Fruit fly (Drosophila melanogaster) whole organism, embryonic: ENCODE data around the gene CG32280.

Experiments used
- Adf1 ChIP-seq: fragments of 200-800 bp; sonication (Bioruptor generic); IDR thresholded peaks from 2 replicates; pipeline ENCODE4 v1.3.6; 2022; ENCODE audit warnings: missing biosample characterization, missing genetic modification characterization
- B-H2 ChIP-seq: fragments of 200-800 bp; sonication (Bioruptor generic); optimal IDR thresholded peaks from 2 replicates; lab custom pipeline; 2018; ENCODE audit warnings: missing biosample characterization, mild to moderate bottlenecking, missing genetic modification characterization
- CG10543 ChIP-seq: fragments of 200-800 bp; sonication (Bioruptor generic); optimal IDR thresholded peaks from 3 replicates; lab custom pipeline; 2017; ENCODE audit warnings: missing biosample characterization, mild to moderate bottlenecking, missing genetic modification characterization, moderate library complexity
- CG10979 ChIP-seq: fragments of 200-800 bp; sonication (Bioruptor generic); optimal IDR thresholded peaks from 2 replicates; lab custom pipeline; 2018; ENCODE audit warnings: missing biosample characterization, mild to moderate bottlenecking, missing genetic modification characterization, moderate library complexity
- CG11560 ChIP-seq: fragments of 200-800 bp; sonication (Bioruptor generic); IDR thresholded peaks from 3 replicates; pipeline ENCODE4 v1.3.6; 2022; ENCODE audit warnings: missing biosample characterization, missing genetic modification characterization
- CG14014 ChIP-seq: fragments of 200-800 bp; sonication (Bioruptor generic); IDR thresholded peaks from 2 replicates; pipeline ENCODE4 v1.3.6; 2022; ENCODE audit warnings: missing biosample characterization, missing genetic modification characterization
- CG14050 ChIP-seq: fragments of 200-800 bp; sonication (Bioruptor generic); IDR thresholded peaks from 3 replicates; pipeline ENCODE4 v1.3.6; 2022; ENCODE audit warnings: missing biosample characterization, missing genetic modification characterization
- CG15011 ChIP-seq: fragments of 200-800 bp; sonication (Bioruptor generic); optimal IDR thresholded peaks from 3 replicates; lab custom pipeline; 2018; ENCODE audit warnings: missing biosample characterization, mild to moderate bottlenecking, missing genetic modification characterization
- CG15696 ChIP-seq: fragments of 200-800 bp; sonication (Bioruptor generic); optimal IDR thresholded peaks from 2 replicates; lab custom pipeline; 2019; ENCODE audit warnings: missing biosample characterization, mild to moderate bottlenecking, missing genetic modification characterization, moderate library complexity
- CG18599 ChIP-seq: fragments of 200-800 bp; sonication (Bioruptor generic); optimal IDR thresholded peaks from 3 replicates; lab custom pipeline; 2017; ENCODE audit warnings: missing biosample characterization, missing genetic modification characterization, mild to moderate bottlenecking, moderate library complexity, missing genetic modification reagents
- CG33557 ChIP-seq: fragments of 200-800 bp; sonication (Bioruptor generic); optimal IDR thresholded peaks from 2 replicates; lab custom pipeline; 2019; ENCODE audit warnings: missing biosample characterization, mild to moderate bottlenecking, missing genetic modification characterization, moderate library complexity
- CG6254 ChIP-seq: fragments of 200-800 bp; sonication (Bioruptor generic); optimal IDR thresholded peaks from 3 replicates; lab custom pipeline; 2017; ENCODE audit warnings: mild to moderate bottlenecking, missing biosample characterization, missing genetic modification reagents, missing genetic modification characterization
- CG6272 ChIP-seq: fragments of 200-800 bp; sonication (Bioruptor generic); IDR thresholded peaks from 2 replicates; pipeline ENCODE4 v1.3.6; 2022; ENCODE audit warnings: missing biosample characterization, missing genetic modification characterization
- CG7271 ChIP-seq: fragments of 200-800 bp; sonication (Bioruptor generic); optimal IDR thresholded peaks from 2 replicates; lab custom pipeline; 2018; ENCODE audit warnings: missing biosample characterization, mild to moderate bottlenecking, missing genetic modification characterization, moderate library complexity
- CG7745 ChIP-seq: fragments of 200-800 bp; sonication (Bioruptor generic); optimal IDR thresholded peaks from 2 replicates; lab custom pipeline; 2018; ENCODE audit warnings: missing biosample characterization, mild to moderate bottlenecking, missing genetic modification characterization, moderate library complexity
- CrebB ChIP-seq: fragments of 200-800 bp; sonication (Bioruptor generic); optimal IDR thresholded peaks from 3 replicates; lab custom pipeline; 2018; ENCODE audit warnings: missing biosample characterization, mild to moderate bottlenecking, missing genetic modification characterization
- Doc2 ChIP-seq: fragments of 200-800 bp; sonication (Bioruptor generic); IDR thresholded peaks from 2 replicates; pipeline ENCODE4 v1.3.6; 2022; ENCODE audit warnings: missing biosample characterization, missing genetic modification characterization
- Doc3 ChIP-seq: fragments of 200-800 bp; sonication (Bioruptor generic); IDR thresholded peaks from 3 replicates; pipeline ENCODE4 v1.3.6; 2022; ENCODE audit warnings: missing biosample characterization, missing genetic modification characterization; ENCODE audit not compliant: partially characterized antibody
- Fer2 ChIP-seq: fragments of 200-800 bp; sonication (Bioruptor generic); optimal IDR thresholded peaks from 2 replicates; lab custom pipeline; 2018; ENCODE audit warnings: missing biosample characterization, mild to moderate bottlenecking, missing genetic modification characterization, moderate library complexity
- GATAe ChIP-seq: fragments of 200-800 bp; sonication (Bioruptor generic); conservative IDR thresholded peaks from 2 replicates; pipeline ENCODE4 v1.3.6; 2022; ENCODE audit warnings: missing biosample characterization, missing genetic modification characterization
- Lpt ChIP-seq: fragments of >200 bp; optimal IDR thresholded peaks from 2 replicates; lab custom pipeline; 2018; ENCODE audit warnings: missing biosample characterization, missing genetic modification characterization
- Myb ChIP-seq: fragments of 200-800 bp; sonication (Bioruptor generic); optimal IDR thresholded peaks from 2 replicates; lab custom pipeline; 2016; ENCODE audit warnings: missing biosample characterization, missing genetic modification characterization
- NfI ChIP-seq: fragments of 200-800 bp; sonication (Bioruptor generic); optimal IDR thresholded peaks from 3 replicates; lab custom pipeline; 2018; ENCODE audit warnings: missing biosample characterization, mild to moderate bottlenecking, missing genetic modification characterization, moderate library complexity
- Ptx1 ChIP-seq: fragments of 200-800 bp; sonication (Bioruptor generic); IDR thresholded peaks from 2 replicates; pipeline ENCODE4 v1.3.6; 2022; ENCODE audit warnings: missing biosample characterization, missing genetic modification characterization
- Sox102F ChIP-seq: fragments of 200-800 bp; sonication (Bioruptor generic); optimal IDR thresholded peaks from 2 replicates; lab custom pipeline; 2018; ENCODE audit warnings: missing biosample characterization, mild to moderate bottlenecking, missing genetic modification characterization, moderate library complexity
- Taf1 ChIP-seq: fragments of 200-800 bp; sonication (Bioruptor generic); IDR thresholded peaks from 2 replicates; pipeline ENCODE4 v1.3.6; 2022; ENCODE audit warnings: missing biosample characterization, missing genetic modification characterization
- Tbp ChIP-seq: fragments of >200 bp; optimal IDR thresholded peaks from 2 replicates; lab custom pipeline; 2018; ENCODE audit warnings: missing biosample characterization, missing genetic modification characterization
- ac ChIP-seq: fragments of 200-800 bp; sonication (Bioruptor generic); optimal IDR thresholded peaks from 3 replicates; lab custom pipeline; 2017; ENCODE audit warnings: missing biosample characterization, mild to moderate bottlenecking, missing genetic modification characterization
- al ChIP-seq: fragments of 200-800 bp; sonication (Bioruptor generic); IDR thresholded peaks from 2 replicates; pipeline ENCODE4 v1.3.6; 2022; ENCODE audit warnings: missing biosample characterization, missing genetic modification characterization
- ara ChIP-seq: fragments of 200-800 bp; sonication (Bioruptor generic); IDR thresholded peaks from 2 replicates; pipeline ENCODE4 v1.3.6; 2022; ENCODE audit warnings: missing biosample characterization, missing genetic modification characterization
- dpn ChIP-seq, 2 experiments: fragments of 200-800 bp; sonication (Bioruptor generic); optimal IDR thresholded peaks; 3 replicates each; lab custom pipeline; 2016; ENCODE audit warnings: missing biosample characterization in 2 of 2, missing genetic modification characterization in 2 of 2
- dysf ChIP-seq: fragments of 200-800 bp; sonication (Bioruptor generic); IDR thresholded peaks from 3 replicates; pipeline ENCODE4 v1.3.6; 2022; ENCODE audit warnings: missing biosample characterization, missing genetic modification characterization
- en ChIP-seq: fragments of 200-800 bp; sonication (Bioruptor generic); optimal IDR thresholded peaks from 2 replicates; lab custom pipeline; 2016; ENCODE audit warnings: missing biosample characterization, missing genetic modification characterization
- ewg ChIP-seq: fragments of 200-800 bp; sonication (Bioruptor generic); optimal IDR thresholded peaks from 3 replicates; lab custom pipeline; 2017; ENCODE audit warnings: mild to moderate bottlenecking, missing biosample characterization, missing genetic modification reagents, missing genetic modification characterization
- gsb ChIP-seq: fragments of 200-800 bp; sonication (Bioruptor generic); IDR thresholded peaks from 2 replicates; pipeline ENCODE4 v1.3.6; 2022; ENCODE audit warnings: missing biosample characterization, missing genetic modification characterization
- h ChIP-seq: fragments of >200 bp; optimal IDR thresholded peaks from 2 replicates; lab custom pipeline; 2017
- her ChIP-seq: fragments of 200-800 bp; sonication (Bioruptor generic); optimal IDR thresholded peaks from 2 replicates; lab custom pipeline; 2016; ENCODE audit warnings: missing biosample characterization, missing genetic modification characterization
- lab ChIP-seq: fragments of 200-800 bp; sonication (Bioruptor generic); optimal IDR thresholded peaks from 3 replicates; lab custom pipeline; 2017; ENCODE audit warnings: missing biosample characterization, missing genetic modification characterization, mild to moderate bottlenecking, moderate library complexity, missing genetic modification reagents
- mirr ChIP-seq: fragments of 200-800 bp; sonication (Bioruptor generic); optimal IDR thresholded peaks from 3 replicates; lab custom pipeline; 2018; ENCODE audit warnings: missing biosample characterization, mild to moderate bottlenecking, missing genetic modification characterization
- nerfin-1 ChIP-seq: fragments of 200-800 bp; sonication (Bioruptor generic); optimal IDR thresholded peaks from 3 replicates; lab custom pipeline; 2019; ENCODE audit warnings: missing biosample characterization, mild to moderate bottlenecking, missing genetic modification characterization, moderate library complexity
- p53 ChIP-seq: fragments of 200-800 bp; sonication (Bioruptor generic); optimal IDR thresholded peaks from 2 replicates; lab custom pipeline; 2016; ENCODE audit warnings: missing biosample characterization, missing genetic modification characterization
- pb ChIP-seq: fragments of 200-800 bp; sonication (Bioruptor generic); optimal IDR thresholded peaks from 3 replicates; lab custom pipeline; 2016; ENCODE audit warnings: missing biosample characterization, missing genetic modification characterization
- pfk ChIP-seq: fragments of 200-800 bp; sonication (Bioruptor generic); optimal IDR thresholded peaks from 2 replicates; lab custom pipeline; 2018; ENCODE audit warnings: missing biosample characterization, mild to moderate bottlenecking, missing genetic modification characterization, moderate library complexity
- pzg ChIP-seq: fragments of 200-800 bp; sonication (Bioruptor generic); optimal IDR thresholded peaks from 3 replicates; lab custom pipeline; 2018; ENCODE audit warnings: missing biosample characterization, mild to moderate bottlenecking, missing genetic modification characterization, moderate library complexity
- schlank ChIP-seq: fragments of 200-800 bp; sonication (Bioruptor generic); optimal IDR thresholded peaks from 2 replicates; lab custom pipeline; 2018; ENCODE audit warnings: missing biosample characterization, mild to moderate bottlenecking, missing genetic modification characterization
- tin ChIP-seq: fragments of 200-800 bp; sonication (Bioruptor generic); optimal IDR thresholded peaks from 3 replicates; lab custom pipeline; 2016; ENCODE audit warnings: missing biosample characterization, missing genetic modification characterization
- tna ChIP-seq: fragments of 200-800 bp; sonication (Bioruptor generic); IDR thresholded peaks from 2 replicates; pipeline ENCODE4 v1.3.6; 2022; ENCODE audit warnings: missing biosample characterization, missing genetic modification characterization; ENCODE audit not compliant: partially characterized antibody
- ttk ChIP-seq: fragments of 200-800 bp; sonication (Bioruptor generic); IDR thresholded peaks from 2 replicates; pipeline ENCODE4 v2.1.2; 2022; ENCODE audit warnings: missing biosample characterization, missing genetic modification characterization

Gene CG32280

dm6 chr3L:3198447-3199402 is 33.7 kb downstream of the CG32280 start, which contains the start of the genes CG32276 and gry (continued):
- TF ChIP-seq lab (GFP tag; lab: Kevin White, UChicago) = peak; percentile 87
- TF ChIP-seq CG33557 (GFP tag; lab: Kevin White, UChicago) = peak; percentile 54
- TF ChIP-seq Taf1 (GFP tag; lab: Robert Waterston, UW) = peak; percentile 49; the same call in 1 of the 2 replicates
- no peak for TF ChIP-seq schlank (tag; lab: Kevin White, UChicago)
- peak; percentile 53 for TF ChIP-seq en (GFP tag; lab: Kevin White, UChicago)
- TF ChIP-seq al (GFP tag; lab: Robert Waterston, UW) = peak; percentile 73
- TF ChIP-seq mirr (GFP tag; lab: Kevin White, UChicago) = peak; percentile 70
- TF ChIP-seq CrebB (tag; lab: Kevin White, UChicago) = peak; percentile 67
- TF ChIP-seq CG7271 = peak; percentile 8
- no peak for TF ChIP-seq CG6254 (GFP tag; lab: Kevin White, UChicago)
- peak; percentile 23; the same call in 1 of the 3 replicates for TF ChIP-seq CG14050 (GFP tag; lab: Robert Waterston, UW)
- peak; percentile 77 for TF ChIP-seq Ptx1 (GFP tag; lab: Robert Waterston, UW)
- peak; percentile 42 for TF ChIP-seq Fer2 (tag; lab: Kevin White, UChicago)
- peak; percentile 57 for TF ChIP-seq pfk (GFP tag; lab: Kevin White, UChicago)
- peak; percentile 58 for TF ChIP-seq p53 (GFP tag; lab: Kevin White, UChicago)
- peak; percentile 72 for TF ChIP-seq ewg
- TF ChIP-seq Doc3 = no peak
- no peak for TF ChIP-seq CG11560 (tag; lab: Robert Waterston, UW)
- peak; percentile 76 to 81 for TF ChIP-seq dpn (GFP tag; optimal IDR thresholded peaks at IDR 0.05; lab: Kevin White, UChicago)
- peak; percentile 75 for TF ChIP-seq CG15696 (tag; lab: Kevin White, UChicago)
- peak; percentile 53 for TF ChIP-seq nerfin-1 (tag; lab: Kevin White, UChicago)
- TF ChIP-seq her (GFP tag; lab: Kevin White, UChicago) = peak; percentile 71
- TF ChIP-seq ac (GFP tag; lab: Kevin White, UChicago) = no peak
- TF ChIP-seq h = no peak
- no peak for TF ChIP-seq CG15011 (GFP tag; lab: Kevin White, UChicago)
- peak; percentile 83 for TF ChIP-seq B-H2 (GFP tag; lab: Kevin White, UChicago)
- no peak for TF ChIP-seq tna (GFP tag; lab: Robert Waterston, UW)
- TF ChIP-seq ttk = peak; percentile 25; the same call in 1 of the 2 replicates
- TF ChIP-seq CG18599 (GFP tag; lab: Kevin White, UChicago) = peak; percentile 87
- TF ChIP-seq CG10979 (tag; lab: Kevin White, UChicago) = peak; percentile 71
- peak; percentile 57 for TF ChIP-seq Tbp (GFP tag; lab: Kevin White, UChicago)
- TF ChIP-seq NfI (GFP tag; lab: Kevin White, UChicago) = peak; percentile 73
- TF ChIP-seq GATAe (GFP tag; lab: Robert Waterston, UW) = no peak
- TF ChIP-seq tin (GFP tag; lab: Kevin White, UChicago) = peak; percentile 85
- peak; percentile 36; the same call in 1 of the 2 replicates for TF ChIP-seq CG14014 (GFP tag; lab: Robert Waterston, UW)
- no peak for TF ChIP-seq Adf1 (GFP tag; lab: Robert Waterston, UW)
- TF ChIP-seq CG10543 = peak; percentile 79
- peak; percentile 46; the same call in 1 of the 2 replicates for TF ChIP-seq ara (GFP tag; lab: Robert Waterston, UW)
- no peak for TF ChIP-seq Doc2 (GFP tag; lab: Robert Waterston, UW)
- TF ChIP-seq pb = peak; percentile 36
- TF ChIP-seq CG6272 (GFP tag; lab: Robert Waterston, UW) = peak; percentile 48
- TF ChIP-seq Myb = peak; percentile 77
- TF ChIP-seq Sox102F (GFP tag; lab: Kevin White, UChicago) = no peak
- peak; percentile 74 for TF ChIP-seq dysf (GFP tag; lab: Robert Waterston, UW)
- TF ChIP-seq pzg (GFP tag; lab: Kevin White, UChicago) = peak; percentile 93
- no peak for TF ChIP-seq CG7745
- no peak for TF ChIP-seq Lpt
- TF ChIP-seq gsb (GFP tag; lab: Robert Waterston, UW) = no peak
